Worm (Caenorhabditis elegans) whole organism, late embryonic: ENCODE data around the gene srz-11.
"Not testable (repeated sequence)": the region's sequence is repeated elsewhere in the genome, so short reads cannot be mapped to it uniquely, and the experiment has no call there.

Experiments
- ama-1 ChIP-seq: fragments of 150-350 bp; optimal IDR thresholded peaks from 2 replicates; lab custom pipeline; 2014
- ceh-48 ChIP-seq: sonication (generic microtip); optimal IDR thresholded peaks from 2 replicates; lab custom pipeline; 2016; ENCODE audit warnings: missing genetic modification characterization, inconsistent platforms, missing compliant biosample characterization
- ceh-9 ChIP-seq: sonication (generic microtip); optimal IDR thresholded peaks from 2 replicates; lab custom pipeline; 2016; ENCODE audit warnings: mild to moderate bottlenecking, missing genetic modification characterization, inconsistent platforms, missing compliant biosample characterization
- hlh-15 ChIP-seq: sonication (generic microtip); optimal IDR thresholded peaks from 2 replicates; lab custom pipeline; 2016; ENCODE audit warnings: missing genetic modification characterization, missing compliant biosample characterization
- pax-1 ChIP-seq: fragments of 150-350 bp; optimal IDR thresholded peaks from 2 replicates; lab custom pipeline; 2014; ENCODE audit warnings: missing biosample characterization, missing genetic modification characterization
- pha-4 ChIP-seq: fragments of 150-350 bp; optimal IDR thresholded peaks from 2 replicates; lab custom pipeline; 2018; ENCODE audit warnings: missing biosample characterization, missing genetic modification reagents, missing genetic modification characterization
- pros-1 ChIP-seq: fragments of 150-350 bp; optimal IDR thresholded peaks from 2 replicates; lab custom pipeline; 2014; ENCODE audit warnings: missing biosample characterization, missing genetic modification reagents, missing genetic modification characterization
- sdc-2 ChIP-seq: sonication (generic microtip); optimal IDR thresholded peaks from 2 replicates; lab custom pipeline; 2016; ENCODE audit warnings: missing genotype, missing genetic modification characterization, missing compliant biosample characterization
- unc-42 ChIP-seq: sonication (generic microtip); optimal IDR thresholded peaks from 2 replicates; lab custom pipeline; 2016; ENCODE audit warnings: missing genotype, missing genetic modification characterization, missing compliant biosample characterization
- unc-86 ChIP-seq: sonication (generic microtip); optimal IDR thresholded peaks from 2 replicates; lab custom pipeline; 2016; ENCODE audit warnings: missing genetic modification characterization, missing compliant biosample characterization

ce11 chrV:15207681-15208080 is 44.8 kb downstream of the srz-11 start, which contains the start of gene C41G6.12:
- not testable (repeated sequence) for TF ChIP-seq hlh-15 (tag; lab: Kevin White, UChicago); pros-1 (tag; lab: Kevin White, UChicago); pax-1 (tag; lab: Kevin White, UChicago); ceh-48; ama-1; pha-4 (tag; lab: Kevin White, UChicago); ceh-9; sdc-2 (tag; lab: Kevin White, UChicago); unc-86 (tag; lab: Kevin White, UChicago); unc-42 (tag; lab: Kevin White, UChicago)
